Worm (Caenorhabditis elegans) whole organism, L1 larva: ENCODE measurements around the gene pes-23.

Source experiments
- lin-35 ChIP-seq, 2 experiments: fragments of 150-350 bp; optimal IDR thresholded peaks; 2 replicates each; lab custom pipeline; 2014; ENCODE audit warnings: missing biosample characterization in 2 of 2, missing genetic modification characterization in 2 of 2, missing genetic modification reagents in 2 of 2
- lin-39 ChIP-seq: fragments of 150-350 bp; optimal IDR thresholded peaks from 2 replicates; lab custom pipeline; 2014; ENCODE audit warnings: missing biosample characterization, missing genetic modification reagents, missing genetic modification characterization
- nhr-11 ChIP-seq: fragments of 150-350 bp; optimal IDR thresholded peaks from 2 replicates; lab custom pipeline; 2014; ENCODE audit warnings: missing biosample characterization, missing genetic modification characterization
- tbx-2 ChIP-seq: sonication (generic microtip); optimal IDR thresholded peaks from 2 replicates; lab custom pipeline; 2016; ENCODE audit warnings: missing genetic modification characterization, missing compliant biosample characterization
- unc-130 ChIP-seq: fragments of 150-350 bp; optimal IDR thresholded peaks from 2 replicates; lab custom pipeline; 2017; ENCODE audit warnings: missing biosample characterization, missing genetic modification characterization, inconsistent platforms
- zip-4 ChIP-seq: fragments of 200-800 bp; sonication (Bioruptor generic); optimal IDR thresholded peaks from 2 replicates; lab custom pipeline; 2018; ENCODE audit warnings: mild to moderate bottlenecking, missing genetic modification characterization, moderate library complexity, missing compliant biosample characterization

DNA sequence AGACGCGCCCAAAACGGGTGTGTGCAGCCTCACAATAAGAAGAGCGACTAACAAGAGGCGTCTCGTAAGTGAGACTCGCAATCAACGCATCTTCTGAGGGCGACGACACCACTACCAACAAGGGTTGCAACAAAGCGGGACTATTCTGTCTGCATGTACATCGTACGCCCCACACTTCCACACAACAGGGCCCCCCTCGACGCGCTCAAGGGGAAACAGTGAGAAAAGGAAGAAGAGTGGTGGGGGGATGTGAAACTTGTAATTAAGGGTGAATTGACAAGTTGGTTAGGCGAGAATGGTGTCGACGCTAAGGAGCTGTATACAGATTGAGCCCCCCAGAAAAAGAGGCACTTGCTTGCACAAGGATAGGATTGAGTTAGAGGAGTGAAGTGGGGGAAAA is 52.2 kb downstream of the pes-23 start:
- TF ChIP-seq zip-4 (GFP tag; lab: Kevin White, UChicago), result no peak
- no peak for TF ChIP-seq nhr-11 (tag; lab: Kevin White, UChicago)
- no peak for TF ChIP-seq unc-130 (tag; lab: Kevin White, UChicago)
- no peak for TF ChIP-seq tbx-2 (tag; lab: Kevin White, UChicago)
- no peak for TF ChIP-seq lin-35 (GFP tag; optimal IDR thresholded peaks at IDR 0.05; lab: Kevin White, UChicago)
- no peak for TF ChIP-seq lin-39 (tag; lab: Kevin White, UChicago)
